Fruit fly (Drosophila melanogaster) ovary, adult (tissue): ENCODE results near the gene IP3K2.

Experiments used
- CG17801 ChIP-seq: fragments of 200-800 bp; optimal IDR thresholded peaks from 2 replicates; lab custom pipeline; 2019; ENCODE audit warnings: missing biosample characterization, mild to moderate bottlenecking, missing genetic modification characterization, moderate library complexity; ENCODE audit not compliant: partially characterized antibody

The IP3K2 gene

dm6 chrX:13303527-13303655 is at the start of gene IP3K2:
TSS of gene IP3K2 (plus strand) at chrX:13303633.
- peak; percentile 2 for TF ChIP-seq CG17801

dm6 chrX:13254442-13254841 is 49.0 kb upstream of the IP3K2 start:
- TF ChIP-seq CG17801 = peak; percentile 37

- TF ChIP-seq CG17801 = peak; percentile 38
These were observed 46.5 kb upstream of the IP3K2 start for dm6 chrX:13256967-13257366.

- TF ChIP-seq CG17801 = no peak
These were observed 45.2 kb upstream of the IP3K2 start, which contains the start of the genes mew and CG15742 for dm6 chrX:13258048-13258756. TSS of gene mew (minus strand) at chrX:13258490. TSS of gene CG15742 (minus strand) at chrX:13258495.

dm6 chrX:13258757-13259067 is 44.7 kb upstream of the IP3K2 start, which contains the start of gene comt:
TSS of gene comt (plus strand) at chrX:13259021.
- no peak for TF ChIP-seq CG17801

- TF ChIP-seq CG17801 = no peak
These were observed 30.7 kb upstream of the IP3K2 start for dm6 chrX:13272676-13273233.

- TF ChIP-seq CG17801 = no peak
These were observed 30.0 kb upstream of the IP3K2 start for dm6 chrX:13273417-13273816.

dm6 chrX:13274429-13275095 is 28.9 kb upstream of the IP3K2 start:
- no peak for TF ChIP-seq CG17801

dm6 chrX:13275139-13275538 is 28.3 kb upstream of the IP3K2 start:
- peak; percentile 33 for TF ChIP-seq CG17801

dm6 chrX:13276713-13277112 is 26.7 kb upstream of the IP3K2 start:
- TF ChIP-seq CG17801 = peak; percentile 87

dm6 chrX:13277148-13277547 is 26.3 kb upstream of the IP3K2 start:
- TF ChIP-seq CG17801 = no peak

dm6 chrX:13277580-13278467 is 25.6 kb upstream of the IP3K2 start:
- TF ChIP-seq CG17801 = peak; percentile 85

- no peak for TF ChIP-seq CG17801
These were observed 24.9 kb upstream of the IP3K2 start for dm6 chrX:13278468-13278982.

- no peak for TF ChIP-seq CG17801
These were observed 23.2 kb upstream of the IP3K2 start for dm6 chrX:13280235-13280634.

dm6 chrX:13280738-13281137 is 22.7 kb upstream of the IP3K2 start:
- no peak for TF ChIP-seq CG17801

- TF ChIP-seq CG17801 = no peak
These were observed 22.1 kb upstream of the IP3K2 start for dm6 chrX:13281244-13281877.

dm6 chrX:13282717-13283116 is 20.7 kb upstream of the IP3K2 start:
- TF ChIP-seq CG17801 = no peak
